Fruit fly (Drosophila melanogaster) whole organism, pupa: ENCODE data around the gene vn.

Experiments used
- CG13204 ChIP-seq: fragments of 200-800 bp; sonication (Bioruptor generic); optimal IDR thresholded peaks from 2 replicates; lab custom pipeline; 2018; ENCODE audit warnings: missing biosample characterization, mild to moderate bottlenecking, missing genetic modification characterization, moderate library complexity
- CG14655 ChIP-seq: fragments of 200-800 bp; sonication (Bioruptor generic); optimal IDR thresholded peaks from 3 replicates; lab custom pipeline; 2017; ENCODE audit warnings: mild to moderate bottlenecking, missing biosample characterization, missing genetic modification reagents, missing genetic modification characterization
- CG15710 ChIP-seq: fragments of 200-800 bp; sonication (Bioruptor generic); optimal IDR thresholded peaks from 2 replicates; lab custom pipeline; 2018; ENCODE audit warnings: missing biosample characterization, mild to moderate bottlenecking, missing genetic modification characterization, moderate library complexity
- CG4496 ChIP-seq: fragments of 200-800 bp; sonication (Bioruptor generic); IDR thresholded peaks from 3 replicates; pipeline ENCODE4 v1.3.6; 2022; ENCODE audit warnings: missing biosample characterization, missing genetic modification characterization
- CG8159 ChIP-seq: fragments of 200-800 bp; sonication (Bioruptor generic); optimal IDR thresholded peaks from 3 replicates; lab custom pipeline; 2018; ENCODE audit warnings: missing biosample characterization, mild to moderate bottlenecking, missing genetic modification characterization, moderate library complexity
- EcR ChIP-seq: fragments of 200-800 bp; sonication (Bioruptor generic); optimal IDR thresholded peaks from 3 replicates; lab custom pipeline; 2019; ENCODE audit warnings: missing biosample characterization, missing genetic modification characterization, mild to moderate bottlenecking, moderate library complexity, missing genetic modification reagents
- Pif1A ChIP-seq: fragments of 200-800 bp; sonication (Bioruptor generic); optimal IDR thresholded peaks from 3 replicates; lab custom pipeline; 2016; ENCODE audit warnings: missing biosample characterization, missing genetic modification characterization
- Pif1B ChIP-seq: fragments of 200-800 bp; sonication (Bioruptor generic); optimal IDR thresholded peaks from 3 replicates; lab custom pipeline; 2016; ENCODE audit warnings: missing biosample characterization, missing genetic modification characterization
- gl ChIP-seq: fragments of 200-800 bp; sonication (Bioruptor generic); optimal IDR thresholded peaks from 2 replicates; lab custom pipeline; 2018; ENCODE audit warnings: missing biosample characterization, mild to moderate bottlenecking, missing genetic modification characterization
- rn ChIP-seq: fragments of 200-800 bp; sonication (Bioruptor generic); IDR thresholded peaks from 2 replicates; pipeline ENCODE4 v1.3.6; 2022; ENCODE audit warnings: missing biosample characterization, missing genetic modification characterization

DNA sequence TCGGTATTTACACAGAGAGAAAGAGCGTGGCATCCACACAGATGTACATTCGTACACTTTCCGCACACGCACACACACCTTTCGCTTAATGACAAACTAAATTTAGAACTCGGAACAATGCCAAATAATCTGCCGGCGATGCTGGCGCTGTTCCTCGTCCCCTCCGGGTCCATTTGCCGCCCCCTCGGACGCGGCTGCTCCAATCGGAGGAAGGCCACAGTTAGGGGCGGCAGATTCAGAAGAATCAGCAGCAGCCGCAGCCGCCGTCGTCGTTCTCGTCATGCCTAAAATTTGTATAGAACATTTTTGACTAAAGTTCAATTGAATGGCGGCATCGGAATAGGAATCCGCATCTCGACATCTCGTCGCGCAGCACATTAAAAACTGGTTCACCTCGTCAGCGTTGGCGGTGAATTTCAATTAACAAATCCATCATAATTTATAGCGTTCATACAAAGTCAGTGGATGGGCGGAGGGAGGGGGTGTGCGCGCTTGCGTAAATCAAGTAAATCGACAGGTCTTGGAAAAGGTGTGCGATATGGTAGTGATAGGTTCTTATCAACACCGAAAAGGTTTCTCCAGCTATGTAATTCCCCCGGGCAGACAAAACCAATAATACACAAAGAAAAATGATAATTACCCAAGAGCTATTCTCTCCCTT is 36.8 kb downstream of the vn start:
- TF ChIP-seq rn (GFP tag; lab: Robert Waterston, UW) (no peak), EcR (GFP tag; lab: Kevin White, UChicago) (no peak), CG4496 (GFP tag; lab: Robert Waterston, UW) (no peak), Pif1B (GFP tag; lab: Kevin White, UChicago) (no peak), Pif1A (no peak), CG8159 (no peak), gl (tag; lab: Kevin White, UChicago) (no peak), CG13204 (GFP tag; lab: Kevin White, UChicago) (no peak), CG14655 (GFP tag; lab: Kevin White, UChicago) (no peak), CG15710 (tag; lab: Kevin White, UChicago) (no peak)
